Fruit fly (Drosophila melanogaster): ENCODE results near the gene yellow-k.

Gene yellow-k

DNA sequence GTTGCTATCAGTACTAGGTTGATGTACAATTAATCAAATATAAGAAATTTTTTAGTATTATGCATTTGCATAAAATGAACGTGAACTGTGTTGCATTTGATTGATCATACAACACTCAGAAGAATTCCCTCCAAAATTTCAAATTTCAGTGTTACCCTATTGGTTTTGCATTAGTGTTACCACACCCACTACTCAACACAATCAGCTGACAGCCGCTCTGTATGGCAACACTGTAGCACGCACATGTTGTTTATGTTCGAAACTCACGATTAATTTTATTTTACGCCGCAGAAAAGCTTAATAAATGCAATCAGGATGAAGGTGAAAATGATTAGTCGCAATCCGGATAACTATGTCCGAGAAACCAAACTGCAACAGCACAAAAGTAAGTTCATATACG, 21.7 kb upstream of the yellow-k start, which contains the start of gene CG7275 (continued):
- TF ChIP-seq CG15696 (tag; optimal IDR thresholded peaks at IDR 0.05) = no peak
- peak; percentile 48 for TF ChIP-seq CG12659 (GFP tag; optimal IDR thresholded peaks at IDR 0.05)
- peak; percentile 47 for TF ChIP-seq Myb (GFP tag; optimal IDR thresholded peaks at IDR 0.05)
- peak; percentile 86 for TF ChIP-seq Max (GFP tag; optimal IDR thresholded peaks at IDR 0.05)
- no peak for TF ChIP-seq CG17612 (GFP tag; IDR thresholded peaks at IDR 0.05)
- no peak for TF ChIP-seq CG11723 (GFP tag; optimal IDR thresholded peaks at IDR 0.05)
- TF ChIP-seq salm (tag; optimal IDR thresholded peaks at IDR 0.05) = no peak
- no peak for TF ChIP-seq fd3F (GFP tag; optimal IDR thresholded peaks at IDR 0.05)
- no peak for TF ChIP-seq ind (GFP tag; optimal IDR thresholded peaks at IDR 0.05)
- 0 out of 3 replicates have a peak, but pooled peaks have one; percentile 48 for TF ChIP-seq HLH4C (GFP tag; IDR thresholded peaks at IDR 0.05; ENCODE audit: partially characterized antibody)
- no peak for TF ChIP-seq CG18476 (GFP tag; optimal IDR thresholded peaks at IDR 0.05)
- TF ChIP-seq CG1603 (tag; optimal IDR thresholded peaks at IDR 0.05) = peak; percentile 68
- no peak for TF ChIP-seq Sox102F (GFP tag; optimal IDR thresholded peaks at IDR 0.05)
- TF ChIP-seq chif (GFP tag; optimal IDR thresholded peaks at IDR 0.05) = no peak
- no peak for TF ChIP-seq her (GFP tag; optimal IDR thresholded peaks at IDR 0.05)
- no peak for TF ChIP-seq trh (GFP tag; optimal IDR thresholded peaks at IDR 0.05)
- TF ChIP-seq CG2199 (GFP tag; IDR thresholded peaks at IDR 0.05) = no peak
- TF ChIP-seq lov (optimal IDR thresholded peaks at IDR 0.05) = no peak
- TF ChIP-seq lov (GFP tag; IDR thresholded peaks at IDR 0.05) = no peak
- no peak for TF ChIP-seq CG2120 (GFP tag; optimal IDR thresholded peaks at IDR 0.05)
- no peak for TF ChIP-seq chn (GFP tag; optimal IDR thresholded peaks at IDR 0.05)
- 0 out of 2 replicates have a peak, but pooled peaks have one; percentile 24 for TF ChIP-seq Scr (GFP tag; IDR thresholded peaks at IDR 0.05; ENCODE audit: partially characterized antibody)
- no peak for TF ChIP-seq prd (optimal IDR thresholded peaks at IDR 0.05)
- no peak for TF ChIP-seq prd (GFP tag; IDR thresholded peaks at IDR 0.05)
- no peak for TF ChIP-seq dati (GFP tag; IDR thresholded peaks at IDR 0.05)
- no peak for TF ChIP-seq CG12236 (GFP tag; optimal IDR thresholded peaks at IDR 0.05)
- no peak for TF ChIP-seq slou (GFP tag; optimal IDR thresholded peaks at IDR 0.05)
- TF ChIP-seq rib (GFP tag; IDR thresholded peaks at IDR 0.05) = no peak
- no peak for TF ChIP-seq run (tag; optimal IDR thresholded peaks at IDR 0.05)
- TF ChIP-seq jumu (GFP tag; optimal IDR thresholded peaks at IDR 0.05) = no peak
- no peak for TF ChIP-seq CG1602 (GFP tag; optimal IDR thresholded peaks at IDR 0.05)
- TF ChIP-seq Mes4 (GFP tag; optimal IDR thresholded peaks at IDR 0.05) = no peak
- peak; percentile 92 for TF ChIP-seq pzg (GFP tag; optimal IDR thresholded peaks at IDR 0.05)
- TF ChIP-seq bigmax (GFP tag; optimal IDR thresholded peaks at IDR 0.05) = peak; percentile 28
- TF ChIP-seq mirr (GFP tag; optimal IDR thresholded peaks at IDR 0.05) = peak; percentile 34
- no peak for TF ChIP-seq CG13894 (tag; optimal IDR thresholded peaks at IDR 0.05)
- peak; percentile 91 for TF ChIP-seq MBD-R2 (GFP tag; IDR thresholded peaks at IDR 0.05)
- TF ChIP-seq ken (GFP tag; IDR thresholded peaks at IDR 0.05) = no peak
- no peak for TF ChIP-seq CG31224 (GFP tag; IDR thresholded peaks at IDR 0.05)
- TF ChIP-seq ac (GFP tag; optimal IDR thresholded peaks at IDR 0.05) = no peak
- peak; percentile 41 for TF ChIP-seq CG4617 (GFP tag; optimal IDR thresholded peaks at IDR 0.05; ENCODE audit: borderline replicate concordance)
- TF ChIP-seq Sry-β (GFP tag; optimal IDR thresholded peaks at IDR 0.05) = no peak
- TF ChIP-seq CG7987 (GFP tag; optimal IDR thresholded peaks at IDR 0.05) = peak; percentile 36
- no peak for TF ChIP-seq CG9876 (GFP tag; optimal IDR thresholded peaks at IDR 0.05)
- TF ChIP-seq CG33213 (GFP tag; optimal IDR thresholded peaks at IDR 0.05) = peak; percentile 15
- no peak for TF ChIP-seq klu (GFP tag; IDR thresholded peaks at IDR 0.05)
- TF ChIP-seq kay (GFP tag; optimal IDR thresholded peaks at IDR 0.05) = no peak
- no peak for TF ChIP-seq CG14965 (GFP tag; optimal IDR thresholded peaks at IDR 0.05; ENCODE audit: borderline replicate concordance)
- TF ChIP-seq CG34224 (GFP tag; IDR thresholded peaks at IDR 0.05; ENCODE audit: partially characterized antibody) = peak; percentile 54
- TF ChIP-seq CG4424 (GFP tag; optimal IDR thresholded peaks at IDR 0.05) = no peak
- no peak for TF ChIP-seq Jarid2 (GFP tag; optimal IDR thresholded peaks at IDR 0.05)
- no peak for TF ChIP-seq CG17385 (GFP tag; optimal IDR thresholded peaks at IDR 0.05)

All from whole organism, embryonic.